Worm (Caenorhabditis elegans): ENCODE data around the gene lbp-4.

DNA sequence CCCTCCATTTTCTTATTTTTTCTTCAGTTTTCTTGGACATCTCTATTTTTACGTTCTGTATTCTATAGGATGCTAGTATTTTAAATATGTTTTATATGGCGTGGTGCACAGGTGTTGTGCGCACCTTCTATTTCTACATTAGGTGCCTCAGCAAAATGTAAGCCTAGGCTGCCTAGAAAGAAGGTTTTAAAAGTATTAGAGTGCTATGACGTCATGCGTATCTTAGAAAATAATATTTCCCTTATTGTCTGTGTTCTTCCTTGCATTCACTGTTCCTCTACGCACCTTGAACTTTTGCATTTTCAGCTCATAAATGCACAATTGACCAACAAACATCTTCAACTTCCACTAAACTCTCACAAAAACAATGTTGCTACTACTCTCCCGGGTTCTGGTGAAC is 49.4 kb upstream of the lbp-4 start, which contains the start of gene frpr-3:
- no peak for TF ChIP-seq nhr-77 (tag; optimal IDR thresholded peaks at IDR 0.05)
- no peak for TF ChIP-seq nhr-10 (tag; optimal IDR thresholded peaks at IDR 0.05)
- no peak for TF ChIP-seq nhr-23 (tag; optimal IDR thresholded peaks at IDR 0.05)
- TF ChIP-seq ceh-82 (tag; optimal IDR thresholded peaks at IDR 0.05): no peak
- no peak for TF ChIP-seq unc-39 (tag; optimal IDR thresholded peaks at IDR 0.05)
- no peak for TF ChIP-seq elt-1 (tag; optimal IDR thresholded peaks at IDR 0.05)
- no peak for TF ChIP-seq gmeb-1 (tag; optimal IDR thresholded peaks at IDR 0.05)
- TF ChIP-seq ama-1 (optimal IDR thresholded peaks at IDR 0.05): no peak

All from whole organism, L2 larva.